Worm (Caenorhabditis elegans): ENCODE data around the gene srz-78.

DNA sequence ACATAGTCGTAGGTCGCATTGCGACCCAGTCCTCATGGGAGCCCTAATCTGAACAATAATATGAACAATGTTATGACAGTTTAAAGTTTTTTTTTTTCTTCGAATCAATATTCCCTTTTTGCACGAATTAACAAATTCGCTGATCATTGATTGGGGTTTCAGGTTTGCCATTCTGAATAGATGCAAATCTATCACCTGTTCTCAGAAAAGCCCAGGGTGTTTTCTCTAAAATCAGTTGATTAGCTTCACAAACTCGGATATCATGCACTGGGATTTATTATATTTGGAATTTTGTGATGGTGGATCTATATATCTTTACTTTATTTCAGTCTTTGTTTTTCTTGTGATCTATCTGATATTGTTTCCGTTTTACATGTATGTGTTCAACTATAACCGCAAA lies 38.2 kb upstream of the srz-78 start, which contains the start of gene srz-23:
- TF ChIP-seq ceh-36 (tag; optimal IDR thresholded peaks at IDR 0.05) (no peak), ceh-13 (GFP tag; optimal IDR thresholded peaks at IDR 0.05) (no peak), ama-1 (optimal IDR thresholded peaks at IDR 0.05) (no peak), hmg-4 (GFP tag; optimal IDR thresholded peaks at IDR 0.05) (no peak), hmbx-1 (tag; optimal IDR thresholded peaks at IDR 0.05) (no peak), tbx-37 (GFP tag; conservative IDR thresholded peaks at IDR 0.05) (no peak), tbx-11 (GFP tag; IDR thresholded peaks at IDR 0.05) (no peak), scrt-1 (GFP tag; IDR thresholded peaks at IDR 0.05) (no peak), sea-1 (GFP tag; conservative IDR thresholded peaks at IDR 0.05) (no peak), aly-1 (tag; optimal IDR thresholded peaks at IDR 0.05) (no peak), ets-7 (tag; optimal IDR thresholded peaks at IDR 0.05) (no peak), F13C5.2 (tag; optimal IDR thresholded peaks at IDR 0.05) (no peak), B0310.2 (tag; optimal IDR thresholded peaks at IDR 0.05) (no peak)

All from whole organism, early embryonic.